Fruit fly (Drosophila melanogaster): ENCODE results near the gene CG15553.
A peak's percentile ranks its signal among the peaks of the same experiment; 100 is the strongest.

The CG15553 gene

dm6 chr3R:31070732-31071131 is 30.2 kb downstream of the CG15553 start:
- TF ChIP-seq usp (GFP tag; optimal IDR thresholded peaks at IDR 0.05): no peak
- TF ChIP-seq psq (optimal IDR thresholded peaks at IDR 0.05): no peak
- TF ChIP-seq EcR (GFP tag; optimal IDR thresholded peaks at IDR 0.05): no peak
- TF ChIP-seq Dll (optimal IDR thresholded peaks at IDR 0.05): no peak
- TF ChIP-seq pan (optimal IDR thresholded peaks at IDR 0.05): no peak
- TF ChIP-seq CG8478 (optimal IDR thresholded peaks at IDR 0.05): no peak

- no peak for TF ChIP-seq EcR (GFP tag; optimal IDR thresholded peaks at IDR 0.05)
- TF ChIP-seq psq (optimal IDR thresholded peaks at IDR 0.05): no peak
- no peak for TF ChIP-seq usp (GFP tag; optimal IDR thresholded peaks at IDR 0.05)
- no peak for TF ChIP-seq CG8478 (optimal IDR thresholded peaks at IDR 0.05)
- TF ChIP-seq pan (optimal IDR thresholded peaks at IDR 0.05): no peak
- no peak for TF ChIP-seq Dll (optimal IDR thresholded peaks at IDR 0.05)
Measured at dm6 chr3R:31066356-31066755, 34.6 kb downstream of the CG15553 start.

- TF ChIP-seq EcR (GFP tag; optimal IDR thresholded peaks at IDR 0.05) (no peak), CG8478 (optimal IDR thresholded peaks at IDR 0.05) (no peak)
Measured at dm6 chr3R:31064653-31065322, 36.2 kb downstream of the CG15553 start, which contains the start of gene Sox100B. Sox100B (plus strand) TSS chr3R:31065253.

- no peak for TF ChIP-seq Dll (optimal IDR thresholded peaks at IDR 0.05)
- no peak for TF ChIP-seq usp (GFP tag; optimal IDR thresholded peaks at IDR 0.05)
- no peak for TF ChIP-seq pan (optimal IDR thresholded peaks at IDR 0.05)
- no peak for TF ChIP-seq psq (optimal IDR thresholded peaks at IDR 0.05)
- TF ChIP-seq CG8478 (optimal IDR thresholded peaks at IDR 0.05): no peak
- no peak for TF ChIP-seq EcR (GFP tag; optimal IDR thresholded peaks at IDR 0.05)
Measured at dm6 chr3R:31062344-31062964, 38.5 kb downstream of the CG15553 start.

dm6 chr3R:31060708-31061625 is 40.0 kb downstream of the CG15553 start, which contains the start of gene dco:
dco (minus strand) TSS chr3R:31061210.
- TF ChIP-seq Dll (optimal IDR thresholded peaks at IDR 0.05) (peak; percentile 29), EcR (GFP tag; optimal IDR thresholded peaks at IDR 0.05) (no peak), CG8478 (optimal IDR thresholded peaks at IDR 0.05) (peak; percentile 79), usp (GFP tag; optimal IDR thresholded peaks at IDR 0.05) (no peak), psq (optimal IDR thresholded peaks at IDR 0.05) (no peak)

- no peak for TF ChIP-seq CG8478 (optimal IDR thresholded peaks at IDR 0.05)
- no peak for TF ChIP-seq EcR (GFP tag; optimal IDR thresholded peaks at IDR 0.05)
- TF ChIP-seq pan (optimal IDR thresholded peaks at IDR 0.05): peak; percentile 81
- TF ChIP-seq Dll (optimal IDR thresholded peaks at IDR 0.05): peak; percentile 48
Measured at dm6 chr3R:31059807-31060707, 40.9 kb downstream of the CG15553 start.

- TF ChIP-seq usp (GFP tag; optimal IDR thresholded peaks at IDR 0.05) (no peak), Dll (optimal IDR thresholded peaks at IDR 0.05) (peak; percentile 25)
Measured at dm6 chr3R:31059036-31059806, 41.7 kb downstream of the CG15553 start.

dm6 chr3R:31053784-31054221 is 47.2 kb downstream of the CG15553 start, which contains the start of gene Chchd3:
Chchd3 (minus strand) TSS chr3R:31053915.
- TF ChIP-seq usp (GFP tag; optimal IDR thresholded peaks at IDR 0.05) (no peak), Dll (optimal IDR thresholded peaks at IDR 0.05) (no peak), pan (optimal IDR thresholded peaks at IDR 0.05) (no peak), CG8478 (optimal IDR thresholded peaks at IDR 0.05) (no peak)

Measured in whole organism.